Fruit fly (Drosophila melanogaster): Measurements from ENCODE around the gene Tango1.

dm6 chr2L:6614229-6614935 is 34.8 kb upstream of the Tango1 start:
- no peak for TF ChIP-seq CG4496 (GFP tag; IDR thresholded peaks at IDR 0.05)
- TF ChIP-seq CG8159 (tag; optimal IDR thresholded peaks at IDR 0.05) = no peak
- TF ChIP-seq Snoo (tag; optimal IDR thresholded peaks at IDR 0.05) = no peak
- no peak for TF ChIP-seq Pif1B (GFP tag; optimal IDR thresholded peaks at IDR 0.05)
- TF ChIP-seq CG10348 (GFP tag; IDR thresholded peaks at IDR 0.05) = no peak
- TF ChIP-seq CG8301 (tag; optimal IDR thresholded peaks at IDR 0.05) = no peak
- TF ChIP-seq CG14655 (GFP tag; optimal IDR thresholded peaks at IDR 0.05) = no peak
- TF ChIP-seq CG15710 (tag; optimal IDR thresholded peaks at IDR 0.05) = no peak
- no peak for TF ChIP-seq Pif1A (GFP tag; optimal IDR thresholded peaks at IDR 0.05)
- TF ChIP-seq Ets98B (GFP tag; IDR thresholded peaks at IDR 0.05) = no peak
- TF ChIP-seq CG12605 (GFP tag; IDR thresholded peaks at IDR 0.05) = no peak
